Worm (Caenorhabditis elegans): ENCODE results near the gene ttr-5.

Gene ttr-5

ce11 chrIII:9309840-9310239 lies 20.3 kb upstream of the ttr-5 start:
- no peak for TF ChIP-seq ama-1 (optimal IDR thresholded peaks at IDR 0.05)
- TF ChIP-seq dmd-4 (tag; optimal IDR thresholded peaks at IDR 0.05) = peak; percentile 51
- TF ChIP-seq R02D3.7 (tag; optimal IDR thresholded peaks at IDR 0.05) = no peak
- peak; percentile 50 for TF ChIP-seq nhr-21 (tag; optimal IDR thresholded peaks at IDR 0.05)
- no peak for TF ChIP-seq skn-1 (tag; optimal IDR thresholded peaks at IDR 0.05)
- no peak for TF ChIP-seq nhr-23 (tag; optimal IDR thresholded peaks at IDR 0.05)
- no peak for TF ChIP-seq elt-1 (tag; optimal IDR thresholded peaks at IDR 0.05)
- TF ChIP-seq nhr-10 (tag; optimal IDR thresholded peaks at IDR 0.05) = no peak
- peak in 1 of 2 experiments; percentile 1 for TF ChIP-seq lsy-2 (tag; optimal IDR thresholded peaks at IDR 0.05)

- TF ChIP-seq mdl-1 (tag; optimal IDR thresholded peaks at IDR 0.05) = no peak
- TF ChIP-seq fos-1 (tag; optimal IDR thresholded peaks at IDR 0.05) = peak; percentile 34
These were observed 15.6 kb upstream of the ttr-5 start, which contains the start of gene C40H1.8 for ce11 chrIII:9314476-9314875. TSS of gene C40H1.8 (plus strand) at chrIII:9314717.

ce11 chrIII:9315180-9315579 lies 14.9 kb upstream of the ttr-5 start:
- TF ChIP-seq mdl-1 (tag; optimal IDR thresholded peaks at IDR 0.05) = no peak
- no peak for TF ChIP-seq aly-2 (tag; optimal IDR thresholded peaks at IDR 0.05)
- TF ChIP-seq skn-1 (tag; optimal IDR thresholded peaks at IDR 0.05) = no peak
- TF ChIP-seq nhr-11 (tag; optimal IDR thresholded peaks at IDR 0.05) = no peak
- TF ChIP-seq alr-1 (tag; optimal IDR thresholded peaks at IDR 0.05) = no peak
- no peak for TF ChIP-seq ama-1 (optimal IDR thresholded peaks at IDR 0.05)
- TF ChIP-seq nhr-129 (tag; optimal IDR thresholded peaks at IDR 0.05) = no peak
- TF ChIP-seq nhr-23 (tag; optimal IDR thresholded peaks at IDR 0.05) = no peak
- TF ChIP-seq elt-1 (tag; optimal IDR thresholded peaks at IDR 0.05) = no peak
- TF ChIP-seq unc-55 (GFP tag; optimal IDR thresholded peaks at IDR 0.05) = no peak
- no peak for TF ChIP-seq nhr-237 (tag; optimal IDR thresholded peaks at IDR 0.05)
- no peak for TF ChIP-seq ZK546.5 (tag; optimal IDR thresholded peaks at IDR 0.05)
- TF ChIP-seq nhr-12 (tag; optimal IDR thresholded peaks at IDR 0.05) = no peak
- TF ChIP-seq sma-3 (GFP tag; optimal IDR thresholded peaks at IDR 0.05) = no peak
- no peak for TF ChIP-seq fos-1 (tag; optimal IDR thresholded peaks at IDR 0.05)
- TF ChIP-seq unc-39 (tag; optimal IDR thresholded peaks at IDR 0.05) = no peak
- no peak for TF ChIP-seq F13H6.1 (tag; optimal IDR thresholded peaks at IDR 0.05)
- no peak for TF ChIP-seq C34F6.9 (tag; optimal IDR thresholded peaks at IDR 0.05)
- no peak for TF ChIP-seq gmeb-1 (tag; optimal IDR thresholded peaks at IDR 0.05)

ce11 chrIII:9317601-9318000 lies 12.5 kb upstream of the ttr-5 start:
- TF ChIP-seq Y55F3AM.14 (GFP tag; optimal IDR thresholded peaks at IDR 0.05) = no peak
- TF ChIP-seq nhr-25 (tag; optimal IDR thresholded peaks at IDR 0.05) = no peak
- no peak for TF ChIP-seq nhr-237 (tag; optimal IDR thresholded peaks at IDR 0.05)
- no peak for TF ChIP-seq ztf-11 (tag; optimal IDR thresholded peaks at IDR 0.05)
- TF ChIP-seq unc-39 (tag; optimal IDR thresholded peaks at IDR 0.05) = no peak
- TF ChIP-seq ceh-82 (tag; optimal IDR thresholded peaks at IDR 0.05) = no peak
- no peak for TF ChIP-seq snpc-4 (tag; optimal IDR thresholded peaks at IDR 0.05)
- no peak for TF ChIP-seq nhr-129 (tag; optimal IDR thresholded peaks at IDR 0.05)
- no peak for TF ChIP-seq zag-1 (tag; optimal IDR thresholded peaks at IDR 0.05)

ce11 chrIII:9319641-9320040 lies 10.5 kb upstream of the ttr-5 start, which contains the start of gene C40H1.9:
TSS of gene C40H1.9 (plus strand) at chrIII:9319941.
- no peak for TF ChIP-seq mbf-1 (tag; optimal IDR thresholded peaks at IDR 0.05)
- TF ChIP-seq R02D3.7 (tag; optimal IDR thresholded peaks at IDR 0.05) = no peak
- no peak for TF ChIP-seq lin-13 (GFP tag; optimal IDR thresholded peaks at IDR 0.05)

ce11 chrIII:9322010-9322409 lies 8.1 kb upstream of the ttr-5 start, which contains the start of gene cpb-1:
TSS of gene cpb-1 (plus strand) at chrIII:9322310.
- TF ChIP-seq aly-2 (tag; optimal IDR thresholded peaks at IDR 0.05) (no peak), nhr-11 (tag; optimal IDR thresholded peaks at IDR 0.05) (no peak), blmp-1 (tag; optimal IDR thresholded peaks at IDR 0.05; ENCODE audit: insufficient read depth) (no peak), sem-4 (tag; optimal IDR thresholded peaks at IDR 0.05) (no peak), lin-11 (tag; optimal IDR thresholded peaks at IDR 0.05) (no peak), fos-1 (tag; optimal IDR thresholded peaks at IDR 0.05) (no peak), lsy-2 (tag; optimal IDR thresholded peaks at IDR 0.05) (no peak), Y55F3AM.14 (GFP tag; optimal IDR thresholded peaks at IDR 0.05) (no peak), elt-1 (tag; optimal IDR thresholded peaks at IDR 0.05) (no peak), mab-5 (tag; optimal IDR thresholded peaks at IDR 0.05) (no peak), nhr-129 (tag; optimal IDR thresholded peaks at IDR 0.05) (no peak), mbf-1 (tag; optimal IDR thresholded peaks at IDR 0.05) (no peak), alr-1 (tag; optimal IDR thresholded peaks at IDR 0.05) (no peak), skn-1 (tag; optimal IDR thresholded peaks at IDR 0.05) (no peak), peb-1 (tag; optimal IDR thresholded peaks at IDR 0.05) (no peak), nhr-77 (tag; optimal IDR thresholded peaks at IDR 0.05) (no peak), R02D3.7 (tag; optimal IDR thresholded peaks at IDR 0.05) (no peak), nhr-237 (tag; optimal IDR thresholded peaks at IDR 0.05) (no peak)

All from whole organism, L2 larva.